Fruit fly (Drosophila melanogaster): ENCODE results near the gene CG46320.

CG46320 gene

dm6 chr3L:5785237-5786062, 121.5 kb downstream of the CG46320 start (continued):
- TF ChIP-seq CG2129 (GFP tag; IDR thresholded peaks at IDR 0.05; ENCODE audit: partially characterized antibody) = no peak
- TF ChIP-seq CG16815 (GFP tag; optimal IDR thresholded peaks at IDR 0.05) = no peak
- no peak for TF ChIP-seq CG33213 (GFP tag; optimal IDR thresholded peaks at IDR 0.05)
- no peak for TF ChIP-seq CG2116 (GFP tag; optimal IDR thresholded peaks at IDR 0.05)
- TF ChIP-seq Med (GFP tag) = peak; percentile 0
- TF ChIP-seq Meics (GFP tag; optimal IDR thresholded peaks at IDR 0.05) = no peak
- no peak for TF ChIP-seq Bgb (GFP tag; IDR thresholded peaks at IDR 0.05; ENCODE audit: partially characterized antibody)
- TF ChIP-seq row (GFP tag; IDR thresholded peaks at IDR 0.05) = no peak
- no peak for TF ChIP-seq CG9437 (GFP tag; optimal IDR thresholded peaks at IDR 0.05)
- TF ChIP-seq CG12942 (GFP tag; optimal IDR thresholded peaks at IDR 0.05) = no peak
- TF ChIP-seq MTF-1 (GFP tag; optimal IDR thresholded peaks at IDR 0.05; ENCODE audit: borderline replicate concordance) = peak; percentile 6
- TF ChIP-seq CG17359 (tag; optimal IDR thresholded peaks at IDR 0.05) = peak; percentile 17
- TF ChIP-seq Nf-YB (GFP tag; optimal IDR thresholded peaks at IDR 0.05) = peak; percentile 34
- no peak for TF ChIP-seq CG17385 (GFP tag; optimal IDR thresholded peaks at IDR 0.05)
- TF ChIP-seq D19A (tag; optimal IDR thresholded peaks at IDR 0.05) = no peak
- TF ChIP-seq ato (GFP tag; IDR thresholded peaks at IDR 0.05; ENCODE audit: partially characterized antibody) = no peak
- no peak for TF ChIP-seq CG8388 (GFP tag; optimal IDR thresholded peaks at IDR 0.05)
- TF ChIP-seq CG3726 (GFP tag; IDR thresholded peaks at IDR 0.05) = no peak
- TF ChIP-seq CG7372 (GFP tag; IDR thresholded peaks at IDR 0.05) = no peak
- TF ChIP-seq ash1 (GFP tag; optimal IDR thresholded peaks at IDR 0.05) = no peak
- TF ChIP-seq Six4 (GFP tag; optimal IDR thresholded peaks at IDR 0.05) = no peak
- TF ChIP-seq Doc2 (GFP tag; IDR thresholded peaks at IDR 0.05) = no peak
- TF ChIP-seq CG9727 (GFP tag; optimal IDR thresholded peaks at IDR 0.05) = peak; percentile 34
- TF ChIP-seq CG3163 (GFP tag; optimal IDR thresholded peaks at IDR 0.05) = no peak
- TF ChIP-seq stwl (tag; optimal IDR thresholded peaks at IDR 0.05) = no peak
- TF ChIP-seq Sry-δ (GFP tag; optimal IDR thresholded peaks at IDR 0.05) = no peak
- TF ChIP-seq fd64A (GFP tag; optimal IDR thresholded peaks at IDR 0.05) = peak; percentile 2
- no peak for TF ChIP-seq NFAT (GFP tag; IDR thresholded peaks at IDR 0.05)
- no peak for TF ChIP-seq CG7271 (tag; optimal IDR thresholded peaks at IDR 0.05)
- TF ChIP-seq CG34422 (GFP tag; IDR thresholded peaks at IDR 0.05) = no peak
- no peak for TF ChIP-seq CG8281 (tag; optimal IDR thresholded peaks at IDR 0.05)
- TF ChIP-seq Sin3A (optimal IDR thresholded peaks at IDR 0.05) = no peak
- no peak for TF ChIP-seq CG15479 (GFP tag; optimal IDR thresholded peaks at IDR 0.05)
- TF ChIP-seq cas (GFP tag; IDR thresholded peaks at IDR 0.05) = no peak
- 0 out of 2 replicates have a peak, but pooled peaks have one; percentile 14 for TF ChIP-seq slbo (GFP tag; IDR thresholded peaks at IDR 0.05)
- no peak for TF ChIP-seq Hsf (GFP tag; optimal IDR thresholded peaks at IDR 0.05)
- TF ChIP-seq CG13287 (GFP tag; IDR thresholded peaks at IDR 0.05; ENCODE audit: partially characterized antibody) = no peak
- no peak for TF ChIP-seq wor (GFP tag; IDR thresholded peaks at IDR 0.05)
- no peak for TF ChIP-seq CG2202 (tag; optimal IDR thresholded peaks at IDR 0.05)
- TF ChIP-seq CG18262 (tag; optimal IDR thresholded peaks at IDR 0.05) = no peak
- TF ChIP-seq Vsx1 (GFP tag; optimal IDR thresholded peaks at IDR 0.05) = peak; percentile 1
- no peak for TF ChIP-seq Trl (optimal IDR thresholded peaks at IDR 0.05)
- no peak for TF ChIP-seq Trl (GFP tag; optimal IDR thresholded peaks at IDR 0.05)
- TF ChIP-seq lilli (GFP tag; optimal IDR thresholded peaks at IDR 0.05) = no peak
- no peak for TF ChIP-seq schlank (tag; optimal IDR thresholded peaks at IDR 0.05)
- no peak for TF ChIP-seq E2f1 (GFP tag; IDR thresholded peaks at IDR 0.05)
- TF ChIP-seq bcd (GFP tag; optimal IDR thresholded peaks at IDR 0.05) = no peak
- TF ChIP-seq Gsc (GFP tag; IDR thresholded peaks at IDR 0.05) = no peak
- no peak for TF ChIP-seq ase (GFP tag; IDR thresholded peaks at IDR 0.05)
- no peak for TF ChIP-seq sr (GFP tag; IDR thresholded peaks at IDR 0.05)
